Fruit fly (Drosophila melanogaster): ENCODE results near the gene Smyd4-2.

Smyd4-2 gene

dm6 chr3L:12408513-12409320 is 7.0 kb upstream of the Smyd4-2 start (continued):
- TF ChIP-seq Hr78 (GFP tag; optimal IDR thresholded peaks at IDR 0.05) (peak in 1 of 2 experiments; percentile 56), ATbp (GFP tag; optimal IDR thresholded peaks at IDR 0.05) (no peak), Kr (GFP tag; optimal IDR thresholded peaks at IDR 0.05) (no peak), CG2129 (GFP tag; IDR thresholded peaks at IDR 0.05; ENCODE audit: partially characterized antibody) (no peak), Fer1 (GFP tag; optimal IDR thresholded peaks at IDR 0.05) (peak; percentile 36), CG2120 (GFP tag; optimal IDR thresholded peaks at IDR 0.05) (peak; percentile 74), CG6854 (GFP tag; optimal IDR thresholded peaks at IDR 0.05) (no peak), CG10979 (tag; optimal IDR thresholded peaks at IDR 0.05) (no peak), Ets65A (GFP tag) (no peak), CkIIα-i1 (GFP tag; IDR thresholded peaks at IDR 0.05) (no peak), B-H1 (GFP tag; IDR thresholded peaks at IDR 0.05) (no peak; the same call in 2 of the 3 replicates), Hr39 (optimal IDR thresholded peaks at IDR 0.05) (no peak), HLH3B (GFP tag; IDR thresholded peaks at IDR 0.05) (peak; percentile 21; the same call in 1 of the 2 replicates), CG33557 (GFP tag; optimal IDR thresholded peaks at IDR 0.05) (no peak), CG12071 (GFP tag; optimal IDR thresholded peaks at IDR 0.05) (peak; percentile 41), CG14014 (GFP tag; IDR thresholded peaks at IDR 0.05) (peak; percentile 48), CG11696 (GFP tag; IDR thresholded peaks at IDR 0.05) (no peak), gsb-n (tag; optimal IDR thresholded peaks at IDR 0.05) (no peak), Ptx1 (GFP tag; IDR thresholded peaks at IDR 0.05) (peak; percentile 14; the same call in 1 of the 2 replicates), CG4707 (GFP tag; optimal IDR thresholded peaks at IDR 0.05) (no peak), ac (GFP tag; optimal IDR thresholded peaks at IDR 0.05) (no peak), Doc2 (GFP tag; IDR thresholded peaks at IDR 0.05) (no peak), Xrp1 (GFP tag; IDR thresholded peaks at IDR 0.05) (no peak), CG17186 (GFP tag; optimal IDR thresholded peaks at IDR 0.05) (no peak), hth (optimal IDR thresholded peaks at IDR 0.05) (no peak), CG15479 (GFP tag; optimal IDR thresholded peaks at IDR 0.05) (no peak), ato (GFP tag; IDR thresholded peaks at IDR 0.05; ENCODE audit: partially characterized antibody) (no peak), croc (GFP tag; conservative IDR thresholded peaks at IDR 0.05) (no peak), D19B (GFP tag; optimal IDR thresholded peaks at IDR 0.05) (peak; percentile 97), lmd (GFP tag; IDR thresholded peaks at IDR 0.05) (peak; percentile 39; the same call in 1 of the 2 replicates), CG1529 (GFP tag; optimal IDR thresholded peaks at IDR 0.05) (no peak), CG12744 (GFP tag; optimal IDR thresholded peaks at IDR 0.05) (no peak), CG1603 (tag; optimal IDR thresholded peaks at IDR 0.05) (peak; percentile 15), her (GFP tag; optimal IDR thresholded peaks at IDR 0.05) (no peak), gfzf (GFP tag; optimal IDR thresholded peaks at IDR 0.05) (no peak), z (GFP tag; IDR thresholded peaks at IDR 0.05) (peak; percentile 50; the same call in 1 of the 3 replicates), CG9215 (GFP tag; IDR thresholded peaks at IDR 0.05) (peak; percentile 63), B-H2 (GFP tag; optimal IDR thresholded peaks at IDR 0.05) (peak; percentile 57), CG13287 (GFP tag; IDR thresholded peaks at IDR 0.05; ENCODE audit: partially characterized antibody) (peak; percentile 50; the same call in 1 of the 2 replicates), CG10147 (GFP tag; optimal IDR thresholded peaks at IDR 0.05) (peak; percentile 38), gro (GFP tag; optimal IDR thresholded peaks at IDR 0.05) (peak; percentile 63), CG15696 (tag; optimal IDR thresholded peaks at IDR 0.05) (no peak), CG34224 (GFP tag; IDR thresholded peaks at IDR 0.05; ENCODE audit: partially characterized antibody) (peak; percentile 43; the same call in 1 of the 3 replicates), CG11093 (GFP tag; IDR thresholded peaks at IDR 0.05) (no peak), kah (GFP tag; optimal IDR thresholded peaks at IDR 0.05) (peak; percentile 18), scrt (GFP tag; optimal IDR thresholded peaks at IDR 0.05) (peak; percentile 41), CG18619 (GFP tag; optimal IDR thresholded peaks at IDR 0.05) (peak; percentile 0), Rx (GFP tag; IDR thresholded peaks at IDR 0.05) (no peak), Sox100B (GFP tag; optimal IDR thresholded peaks at IDR 0.05) (no peak)
